Worm (Caenorhabditis elegans) whole organism, late embryonic: ENCODE measurements around the gene cpna-2.

Source experiments
- ama-1 ChIP-seq: fragments of 150-350 bp; optimal IDR thresholded peaks from 2 replicates; lab custom pipeline; 2014
- ceh-31 ChIP-seq: sonication (generic microtip); optimal IDR thresholded peaks from 2 replicates; lab custom pipeline; 2016; ENCODE audit warnings: missing genetic modification characterization, missing compliant biosample characterization
- ceh-45 ChIP-seq: fragments of 200-800 bp; sonication (Bioruptor generic); IDR thresholded peaks from 2 replicates; pipeline ENCODE4 v1.3.6; 2022; ENCODE audit warnings: missing genetic modification reagents, missing genetic modification characterization, missing compliant biosample characterization
- dve-1 ChIP-seq: sonication (generic microtip); optimal IDR thresholded peaks from 2 replicates; lab custom pipeline; 2017; ENCODE audit warnings: antibody characterized with exemption, mild to moderate bottlenecking, missing genetic modification characterization, missing compliant biosample characterization
- fkh-10 ChIP-seq: fragments of 150-350 bp; optimal IDR thresholded peaks from 2 replicates; lab custom pipeline; 2014; ENCODE audit warnings: missing biosample characterization, missing genetic modification reagents, missing genetic modification characterization
- hlh-30 ChIP-seq: sonication (generic microtip); optimal IDR thresholded peaks from 2 replicates; lab custom pipeline; 2017; ENCODE audit warnings: antibody characterized with exemption, missing genetic modification characterization, missing compliant biosample characterization; ENCODE audit not compliant: insufficient read depth
- hlh-8 ChIP-seq: sonication (generic microtip); optimal IDR thresholded peaks from 2 replicates; lab custom pipeline; 2016; ENCODE audit warnings: missing genotype, missing genetic modification characterization, missing compliant biosample characterization
- pat-9 ChIP-seq: fragments of 200-800 bp; sonication (Bioruptor generic); optimal IDR thresholded peaks from 2 replicates; lab custom pipeline; 2018; ENCODE audit warnings: mild to moderate bottlenecking, missing genetic modification characterization, moderate library complexity, missing compliant biosample characterization
- rnt-1 ChIP-seq: sonication (generic microtip); optimal IDR thresholded peaks from 2 replicates; lab custom pipeline; 2016; ENCODE audit warnings: missing genetic modification characterization, missing compliant biosample characterization
- sox-2 ChIP-seq: fragments of 200-800 bp; sonication (Bioruptor generic); IDR thresholded peaks from 2 replicates; pipeline ENCODE4 v1.3.6; 2022; ENCODE audit warnings: missing genetic modification reagents, missing genetic modification characterization, missing compliant biosample characterization
- tbx-2 ChIP-seq: sonication (generic microtip); optimal IDR thresholded peaks from 2 replicates; lab custom pipeline; 2016; ENCODE audit warnings: missing genetic modification characterization, missing compliant biosample characterization
- ztf-16 ChIP-seq: sonication (generic microtip); optimal IDR thresholded peaks from 2 replicates; lab custom pipeline; 2017; ENCODE audit warnings: missing genetic modification characterization, missing compliant biosample characterization

- TF ChIP-seq rnt-1 (tag; lab: Kevin White, UChicago): no peak
- no peak for TF ChIP-seq pat-9 (tag; lab: Kevin White, UChicago)
- no peak for TF ChIP-seq sox-2 (GFP tag; lab: Robert Waterston, UW)
- no peak for TF ChIP-seq ceh-31
- no peak for TF ChIP-seq hlh-30 (tag; lab: Kevin White, UChicago)
- no peak for TF ChIP-seq tbx-2 (tag; lab: Kevin White, UChicago)
- no peak for TF ChIP-seq hlh-8 (tag; lab: Kevin White, UChicago)
- no peak for TF ChIP-seq dve-1 (tag; lab: Kevin White, UChicago)
- TF ChIP-seq ama-1: no peak
- TF ChIP-seq ztf-16: no peak
- TF ChIP-seq fkh-10 (GFP tag; lab: Kevin White, UChicago): no peak
- no peak for TF ChIP-seq ceh-45 (GFP tag; lab: Robert Waterston, UW)
Measured at ce11 chrII:7719039-7719438, 5.7 kb upstream of the cpna-2 start.
